Worm (Caenorhabditis elegans) whole organism, L3 larva: Measurements from ENCODE around the gene ZK816.1.

Source experiments
- R02D3.7 ChIP-seq: fragments of 150-350 bp; optimal IDR thresholded peaks from 2 replicates; lab custom pipeline; 2014; ENCODE audit warnings: missing biosample characterization, missing genetic modification characterization
- ama-1 ChIP-seq: fragments of 150-350 bp; optimal IDR thresholded peaks from 2 replicates; lab custom pipeline; 2018
- ceh-28 ChIP-seq: fragments of 150-350 bp; optimal IDR thresholded peaks from 2 replicates; lab custom pipeline; 2014; ENCODE audit warnings: missing biosample characterization, missing genetic modification reagents, missing genetic modification characterization
- ceh-82 ChIP-seq: fragments of 150-350 bp; optimal IDR thresholded peaks from 2 replicates; lab custom pipeline; 2014; ENCODE audit warnings: missing biosample characterization, missing genetic modification characterization
- elt-2 ChIP-seq: sonication (generic microtip); optimal IDR thresholded peaks from 2 replicates; lab custom pipeline; 2016; ENCODE audit warnings: missing genetic modification reagents, mild to moderate bottlenecking, missing genetic modification characterization, missing compliant biosample characterization
- fkh-10 ChIP-seq: sonication (generic microtip); optimal IDR thresholded peaks from 2 replicates; lab custom pipeline; 2017; ENCODE audit warnings: missing biosample characterization, missing genetic modification reagents, missing genetic modification characterization
- nhr-12 ChIP-seq: fragments of 150-350 bp; optimal IDR thresholded peaks from 2 replicates; lab custom pipeline; 2014; ENCODE audit warnings: missing biosample characterization, missing genetic modification characterization
- pha-4 ChIP-seq: fragments of 150-350 bp; optimal IDR thresholded peaks from 2 replicates; lab custom pipeline; 2014; ENCODE audit warnings: missing biosample characterization, missing genetic modification reagents, missing genetic modification characterization
- skn-1 ChIP-seq: fragments of 150-350 bp; optimal IDR thresholded peaks from 2 replicates; lab custom pipeline; 2014; ENCODE audit warnings: missing biosample characterization, missing genetic modification characterization
- snpc-4 ChIP-seq: fragments of 150-350 bp; optimal IDR thresholded peaks from 2 replicates; lab custom pipeline; 2014; ENCODE audit warnings: missing biosample characterization, missing genetic modification characterization
- ztf-11 ChIP-seq: fragments of 150-350 bp; optimal IDR thresholded peaks from 2 replicates; lab custom pipeline; 2014; ENCODE audit warnings: missing biosample characterization, missing genetic modification characterization

DNA sequence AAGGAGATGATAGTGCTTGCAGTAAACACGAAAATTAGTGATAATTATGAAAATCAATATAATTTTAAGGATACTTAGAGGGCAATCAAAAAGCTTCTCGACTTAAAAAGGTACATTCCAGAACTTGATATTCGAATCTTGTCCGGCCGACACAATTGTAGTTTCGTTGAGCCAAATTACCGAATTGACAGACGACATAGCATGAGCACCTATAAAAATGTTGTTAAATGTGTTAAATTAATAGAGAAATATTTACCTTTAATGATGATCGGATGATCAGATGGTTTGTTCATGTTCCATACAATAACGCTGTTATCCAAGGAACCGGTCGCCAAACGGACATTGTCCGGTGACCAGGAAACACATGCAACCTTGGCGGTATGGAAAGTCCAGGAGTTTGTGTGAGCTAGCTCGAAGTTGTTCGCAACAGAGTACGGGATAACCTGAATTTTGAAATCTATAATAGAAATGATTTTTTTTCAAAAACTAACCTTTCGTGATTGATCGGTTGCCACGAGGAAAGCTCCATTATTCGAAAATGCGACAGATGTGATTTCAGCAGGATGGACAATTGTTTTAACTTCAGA is 57.3 kb downstream of the ZK816.1 start:
- TF ChIP-seq ama-1 (no peak), ztf-11 (tag; lab: Kevin White, UChicago) (no peak), skn-1 (tag; lab: Kevin White, UChicago) (no peak), ceh-82 (tag; lab: Kevin White, UChicago) (no peak), R02D3.7 (tag; lab: Kevin White, UChicago) (no peak), ceh-28 (no peak), snpc-4 (tag; lab: Kevin White, UChicago) (no peak), nhr-12 (tag; lab: Kevin White, UChicago) (no peak), elt-2 (no peak), fkh-10 (no peak), pha-4 (no peak)
